Fruit fly (Drosophila melanogaster): ENCODE data around the gene Fadd.

Gene Fadd

DNA sequence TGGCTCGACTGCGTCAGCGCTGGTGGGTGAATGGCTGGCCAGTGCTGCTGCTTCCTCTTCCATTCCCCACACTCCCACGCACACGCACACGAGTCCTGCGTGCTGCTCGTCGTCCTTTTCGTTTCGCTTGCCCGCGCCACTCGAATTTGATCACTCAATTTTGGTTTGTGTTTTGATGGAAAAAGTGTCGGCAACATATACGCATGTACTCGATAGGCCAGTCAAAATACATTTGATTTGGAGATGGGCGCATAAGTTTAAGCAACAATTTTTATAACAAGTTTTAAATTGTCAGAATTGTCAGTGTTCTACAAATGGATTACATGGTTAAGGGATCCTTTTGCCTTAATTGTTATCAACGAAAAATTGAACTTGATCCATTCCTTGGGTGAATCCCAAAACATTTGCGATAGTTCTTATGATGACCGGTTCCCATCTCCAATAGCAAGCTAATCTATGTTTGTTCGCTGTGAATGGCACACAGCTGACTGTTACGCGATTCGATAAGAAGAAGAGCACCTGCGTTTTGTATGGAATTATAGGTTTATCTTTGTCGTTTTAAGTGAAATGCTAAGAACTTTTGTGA, 11.1 kb upstream of the Fadd start, which contains the start of the genes Mitofilin and mRpL35 (continued):
- TF ChIP-seq CG5245 (GFP tag; optimal IDR thresholded peaks at IDR 0.05) = no peak
- TF ChIP-seq CG31388 (GFP tag; optimal IDR thresholded peaks at IDR 0.05) = no peak
- TF ChIP-seq CG4730 (GFP tag; IDR thresholded peaks at IDR 0.05) = no peak
- TF ChIP-seq CG11695 (GFP tag; IDR thresholded peaks at IDR 0.05) = no peak
- no peak for TF ChIP-seq CG15514 (GFP tag; optimal IDR thresholded peaks at IDR 0.05)
- peak; percentile 69 for TF ChIP-seq CG2120 (GFP tag; optimal IDR thresholded peaks at IDR 0.05)
- TF ChIP-seq Jarid2 (GFP tag; optimal IDR thresholded peaks at IDR 0.05) = no peak
- peak; percentile 55 for TF ChIP-seq phol (tag; optimal IDR thresholded peaks at IDR 0.05)
- no peak for TF ChIP-seq Elba2 (GFP tag; optimal IDR thresholded peaks at IDR 0.05)
- no peak for TF ChIP-seq Dip2 (GFP tag; IDR thresholded peaks at IDR 0.05)
- peak; percentile 54 for TF ChIP-seq pho (GFP tag; optimal IDR thresholded peaks at IDR 0.05)
- TF ChIP-seq dysf (GFP tag; IDR thresholded peaks at IDR 0.05) = peak; percentile 23; the same call in 1 of the 3 replicates
- no peak for TF ChIP-seq dimm (GFP tag; IDR thresholded peaks at IDR 0.05)
- peak; percentile 71 for TF ChIP-seq Antp (GFP tag; optimal IDR thresholded peaks at IDR 0.05)
- TF ChIP-seq CG10654 (GFP tag; optimal IDR thresholded peaks at IDR 0.05) = peak; percentile 12
- TF ChIP-seq CG10274 (GFP tag; optimal IDR thresholded peaks at IDR 0.05) = no peak
- no peak; the same call in 1 of the 2 replicates for TF ChIP-seq CG6272 (GFP tag; IDR thresholded peaks at IDR 0.05)
- peak; percentile 24 for TF ChIP-seq NK7.1 (GFP tag; optimal IDR thresholded peaks at IDR 0.05)
- TF ChIP-seq wor (GFP tag; IDR thresholded peaks at IDR 0.05) = no peak
- TF ChIP-seq tna (GFP tag; IDR thresholded peaks at IDR 0.05; ENCODE audit: partially characterized antibody) = no peak
- no peak for TF ChIP-seq lab (GFP tag; optimal IDR thresholded peaks at IDR 0.05)
- TF ChIP-seq CG9609 (GFP tag; optimal IDR thresholded peaks at IDR 0.05) = peak; percentile 68
- peak; percentile 49 for TF ChIP-seq Sry-β (GFP tag; optimal IDR thresholded peaks at IDR 0.05)
- peak; percentile 33; the same call in 1 of the 3 replicates for TF ChIP-seq HLH4C (GFP tag; IDR thresholded peaks at IDR 0.05; ENCODE audit: partially characterized antibody)
- TF ChIP-seq CG33213 (GFP tag; optimal IDR thresholded peaks at IDR 0.05) = peak; percentile 26
- TF ChIP-seq slou (GFP tag; optimal IDR thresholded peaks at IDR 0.05) = peak; percentile 21
- TF ChIP-seq stwl (tag; optimal IDR thresholded peaks at IDR 0.05) = peak; percentile 41
- TF ChIP-seq oc (tag; optimal IDR thresholded peaks at IDR 0.05) = no peak
- TF ChIP-seq YL-1 (GFP tag; optimal IDR thresholded peaks at IDR 0.05) = peak; percentile 63
- TF ChIP-seq Hand (GFP tag; optimal IDR thresholded peaks at IDR 0.05) = no peak
- TF ChIP-seq CG1832 (GFP tag; optimal IDR thresholded peaks at IDR 0.05) = no peak
- no peak for TF ChIP-seq CG11504 (tag; optimal IDR thresholded peaks at IDR 0.05)
- TF ChIP-seq CG16779 (GFP tag; IDR thresholded peaks at IDR 0.05) = no peak
- 0 out of 3 replicates have a peak, but pooled peaks have one; percentile 37 for TF ChIP-seq Doc3 (GFP tag; IDR thresholded peaks at IDR 0.05; ENCODE audit: partially characterized antibody)
- no peak for TF ChIP-seq CG11247 (GFP tag; IDR thresholded peaks at IDR 0.05)
- no peak for TF ChIP-seq run (tag; optimal IDR thresholded peaks at IDR 0.05)
- no peak for TF ChIP-seq ham (GFP tag; IDR thresholded peaks at IDR 0.05)
- peak; percentile 93 for TF ChIP-seq CG17385 (GFP tag; optimal IDR thresholded peaks at IDR 0.05)
- no peak for TF ChIP-seq zfh1 (GFP tag; IDR thresholded peaks at IDR 0.05)
- TF ChIP-seq Ets97D (GFP tag; optimal IDR thresholded peaks at IDR 0.05) = peak; percentile 46
- no peak for TF ChIP-seq nom (GFP tag; optimal IDR thresholded peaks at IDR 0.05)
- TF ChIP-seq btn (GFP tag; optimal IDR thresholded peaks at IDR 0.05) = no peak
- TF ChIP-seq CG5180 (GFP tag; optimal IDR thresholded peaks at IDR 0.05) = no peak
- no peak for TF ChIP-seq Dad (GFP tag; optimal IDR thresholded peaks at IDR 0.05)
- no peak for TF ChIP-seq Blimp-1 (GFP tag; optimal IDR thresholded peaks at IDR 0.05)
- peak; percentile 42; the same call in 1 of the 3 replicates for TF ChIP-seq CG14860 (GFP tag; IDR thresholded peaks at IDR 0.05; ENCODE audit: partially characterized antibody)
- TF ChIP-seq hbn (GFP tag; IDR thresholded peaks at IDR 0.05; ENCODE audit: partially characterized antibody) = peak; percentile 45
- no peak for TF ChIP-seq Lim3 (GFP tag; IDR thresholded peaks at IDR 0.05)
- peak; percentile 28 for TF ChIP-seq Meics (GFP tag; optimal IDR thresholded peaks at IDR 0.05)
- peak; percentile 64 for TF ChIP-seq CG14710 (tag; optimal IDR thresholded peaks at IDR 0.05)

Measured in whole organism, embryonic.